Worm (Caenorhabditis elegans) whole organism, L4 larva: Measurements from ENCODE around the gene try-1.

ENCODE experiments used
- Y105C5A.15 ChIP-seq: fragments of 200-800 bp; sonication (Bioruptor generic); IDR thresholded peaks from 2 replicates; pipeline ENCODE4 v1.3.6; 2022; ENCODE audit warnings: missing genetic modification characterization, missing compliant biosample characterization
- ZK546.5 ChIP-seq, 2 experiments: sonication (generic microtip); optimal IDR thresholded peaks; 2 replicates each; lab custom pipeline; 2017; ENCODE audit warnings: missing biosample characterization in 2 of 2, missing genetic modification characterization in 2 of 2
- ceh-32 ChIP-seq: sonication (generic microtip); optimal IDR thresholded peaks from 2 replicates; lab custom pipeline; 2016; ENCODE audit warnings: mild to moderate bottlenecking, missing genetic modification characterization, missing compliant biosample characterization; ENCODE audit not compliant: poor library complexity
- dve-1 ChIP-seq: sonication (generic microtip); optimal IDR thresholded peaks from 2 replicates; lab custom pipeline; 2017; ENCODE audit warnings: antibody characterized with exemption, mild to moderate bottlenecking, missing genetic modification characterization, missing compliant biosample characterization; ENCODE audit not compliant: insufficient read depth
- lin-39 ChIP-seq: fragments of 150-350 bp; optimal IDR thresholded peaks from 2 replicates; lab custom pipeline; 2014; ENCODE audit warnings: missing biosample characterization, missing genetic modification reagents, missing genetic modification characterization
- mxl-3 ChIP-seq: fragments of 200-800 bp; sonication (Bioruptor generic); optimal IDR thresholded peaks from 2 replicates; lab custom pipeline; 2018; ENCODE audit warnings: mild to moderate bottlenecking, missing genetic modification characterization, missing compliant biosample characterization
- pha-4 ChIP-seq, 2 experiments: fragments of 150-350 bp in 1 of 2; fragments of 200-800 bp in 1 of 2; sonication (Bioruptor generic) in 1 of 2; IDR thresholded peaks in 1 of 2; optimal IDR thresholded peaks in 1 of 2; 2 replicates each; pipeline versions ENCODE4 v1.3.6 to Lab custom; 2014 to 2022; ENCODE audit warnings: missing genetic modification characterization in 2 of 2, missing genetic modification reagents in 2 of 2, missing biosample characterization in 1 of 2, missing compliant biosample characterization in 1 of 2
- skn-1 ChIP-seq: fragments of 150-350 bp; optimal IDR thresholded peaks from 2 replicates; lab custom pipeline; 2014; ENCODE audit warnings: missing biosample characterization, missing genetic modification characterization
- snpc-4 ChIP-seq: fragments of 150-350 bp; optimal IDR thresholded peaks from 2 replicates; lab custom pipeline; 2014; ENCODE audit warnings: missing biosample characterization, missing genetic modification characterization
- unc-62 ChIP-seq, 3 experiments: fragments of 150-350 bp in 1 of 3; sonication (generic microtip); optimal IDR thresholded peaks in 2 of 3; peaks in 1 of 3; 1 replicate in 1 of 3; 2 replicates in 2 of 3; lab custom pipeline; 2014 to 2017; ENCODE audit warnings: missing biosample characterization in 3 of 3, missing genetic modification characterization in 3 of 3, missing genetic modification reagents in 3 of 3, missing genotype in 1 of 3

DNA sequence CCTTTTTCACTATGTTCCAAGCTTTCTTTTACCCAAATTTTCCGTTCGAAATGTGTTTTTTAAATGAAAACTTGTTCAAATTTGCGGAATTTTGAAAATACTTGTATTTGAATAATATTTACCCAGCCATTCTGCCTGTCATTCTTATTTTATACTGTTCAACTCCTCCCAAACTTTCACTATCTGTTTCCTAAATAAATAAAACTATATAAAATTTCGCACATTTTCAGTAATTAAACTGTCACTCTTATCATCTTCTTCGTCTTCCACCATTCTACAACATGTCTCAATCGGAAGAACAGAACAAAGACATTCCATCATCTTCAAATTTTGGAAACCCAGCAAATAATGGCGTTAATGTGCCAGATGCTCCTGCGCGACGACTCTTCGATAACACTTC lies 44.5 kb downstream of the try-1 start, which contains the start of gene btbd-10:
- TF ChIP-seq pha-4 (GFP tag; IDR thresholded peaks at IDR 0.05; lab: Robert Waterston, UW) (no peak), pha-4 (tag; optimal IDR thresholded peaks at IDR 0.05; lab: Kevin White, UChicago) (no peak), Y105C5A.15 (GFP tag; lab: Robert Waterston, UW) (no peak), lin-39 (no peak), unc-62 (GFP tag; optimal IDR thresholded peaks at IDR 0.05 in 1 of 2; lab: Kevin White, UChicago) (no peak), unc-62 (tag; optimal IDR thresholded peaks at IDR 0.05; lab: Kevin White, UChicago) (no peak), dve-1 (tag; lab: Kevin White, UChicago) (peak; percentile 5), mxl-3 (GFP tag; lab: Kevin White, UChicago) (no peak), skn-1 (tag; lab: Kevin White, UChicago) (no peak), ZK546.5 (tag; optimal IDR thresholded peaks at IDR 0.05; lab: Kevin White, UChicago) (no peak), ceh-32 (tag; lab: Kevin White, UChicago) (no peak), snpc-4 (no peak)
